Fruit fly (Drosophila melanogaster): ENCODE measurements around the gene CG32486.

Gene CG32486

DNA sequence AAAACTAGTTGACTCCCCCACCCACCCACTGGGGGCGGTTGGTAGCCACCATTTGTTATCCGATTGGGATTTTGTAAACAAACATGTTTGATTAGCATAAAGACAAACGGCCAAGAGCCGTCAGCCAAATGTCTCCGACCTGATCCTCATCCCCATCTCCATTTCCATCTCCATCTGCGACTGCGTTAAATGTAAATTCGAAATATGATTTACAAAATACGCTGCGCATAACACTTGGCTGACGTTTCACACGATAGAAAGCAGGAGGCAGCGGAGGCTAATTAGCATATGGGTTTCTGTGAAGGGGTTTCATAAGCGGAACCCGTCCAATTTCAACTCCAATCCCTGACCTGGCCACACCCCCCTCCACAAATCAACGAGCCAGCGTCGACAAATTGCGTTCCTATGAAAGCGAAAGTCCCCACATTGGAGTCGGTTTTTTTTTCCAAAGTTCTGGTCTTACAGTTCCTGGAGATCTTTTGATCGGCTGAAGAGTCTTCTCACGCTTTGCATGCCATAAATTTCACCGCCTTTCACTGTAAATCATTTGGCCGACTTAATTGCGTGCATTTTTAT, 37.5 kb upstream of the CG32486 start:
- TF ChIP-seq CG1620 (GFP tag; optimal IDR thresholded peaks at IDR 0.05) (no peak), cnc (optimal IDR thresholded peaks at IDR 0.05) (no peak), Mnt (GFP tag; optimal IDR thresholded peaks at IDR 0.05) (no peak)

DNA sequence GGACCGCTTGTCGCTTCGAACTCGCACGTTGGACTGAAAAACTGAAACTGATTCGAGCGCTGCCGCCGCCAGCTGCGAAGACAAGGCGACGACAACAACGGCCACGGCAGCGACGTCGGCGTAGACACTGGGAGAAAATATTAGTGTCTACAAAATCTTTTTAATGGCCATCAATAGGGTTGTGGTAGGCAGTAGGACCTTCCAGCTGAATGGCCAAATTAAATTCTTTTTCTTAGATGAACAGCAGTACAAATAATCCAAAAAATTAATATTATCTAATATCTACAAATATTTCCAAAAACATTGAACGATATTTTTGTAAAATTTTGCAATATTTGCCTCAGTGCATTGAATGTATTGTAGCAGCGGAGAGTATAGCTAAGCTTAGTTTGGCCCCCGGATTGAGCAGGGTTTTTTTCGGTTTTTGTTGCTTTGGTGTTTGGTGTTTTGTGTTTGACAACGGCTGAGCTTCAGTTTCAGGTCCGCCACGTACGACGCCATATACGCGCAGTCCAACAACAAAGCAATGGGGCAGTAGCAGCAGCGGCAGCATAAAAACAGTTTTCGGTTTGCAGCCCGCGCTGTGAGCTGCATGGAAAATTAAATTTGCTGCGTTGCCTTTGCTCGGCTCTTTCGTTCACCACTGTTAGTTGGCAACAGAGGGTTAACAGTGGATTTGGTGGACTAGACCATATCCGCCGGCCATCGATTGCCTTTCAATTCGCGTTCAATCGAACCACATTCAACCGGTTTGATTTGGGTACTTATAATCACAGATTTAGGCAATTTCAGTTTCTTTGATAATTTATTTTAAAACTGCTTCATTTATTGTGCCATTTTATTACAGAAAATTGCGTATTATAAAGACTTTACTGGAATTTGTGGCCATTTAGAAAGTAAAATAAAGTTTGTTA, 36.5 kb upstream of the CG32486 start, which contains the start of gene Cht7:
Cht7 (minus strand) TSS at position 51 of the 914 bp plus-strand sequence.
- TF ChIP-seq CG5204 (GFP tag; optimal IDR thresholded peaks at IDR 0.05) (peak; percentile 43), CG11617 (GFP tag; optimal IDR thresholded peaks at IDR 0.05) (no peak)

DNA sequence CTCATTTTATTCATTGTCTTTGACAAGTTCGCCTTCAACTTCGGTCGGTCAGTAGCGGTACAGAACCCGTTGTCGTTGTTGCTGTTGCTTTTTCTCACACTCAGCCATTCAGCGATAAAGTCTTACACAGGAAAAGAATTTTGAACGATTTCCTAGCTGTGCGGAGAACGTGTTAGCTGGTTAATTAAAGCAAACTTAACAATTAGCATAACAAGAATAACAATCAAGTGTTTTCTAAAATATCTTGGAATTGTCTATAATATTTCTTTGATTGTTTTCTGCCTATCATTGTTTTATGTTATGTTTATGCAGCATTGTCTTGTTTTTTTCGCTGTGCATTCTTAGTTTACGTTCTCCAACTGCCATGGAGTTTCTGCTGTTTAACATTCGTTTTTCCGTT, 35.5 kb upstream of the CG32486 start:
- no peak for TF ChIP-seq CG1620 (GFP tag; optimal IDR thresholded peaks at IDR 0.05)
- no peak for TF ChIP-seq CG11617 (GFP tag; optimal IDR thresholded peaks at IDR 0.05)

DNA sequence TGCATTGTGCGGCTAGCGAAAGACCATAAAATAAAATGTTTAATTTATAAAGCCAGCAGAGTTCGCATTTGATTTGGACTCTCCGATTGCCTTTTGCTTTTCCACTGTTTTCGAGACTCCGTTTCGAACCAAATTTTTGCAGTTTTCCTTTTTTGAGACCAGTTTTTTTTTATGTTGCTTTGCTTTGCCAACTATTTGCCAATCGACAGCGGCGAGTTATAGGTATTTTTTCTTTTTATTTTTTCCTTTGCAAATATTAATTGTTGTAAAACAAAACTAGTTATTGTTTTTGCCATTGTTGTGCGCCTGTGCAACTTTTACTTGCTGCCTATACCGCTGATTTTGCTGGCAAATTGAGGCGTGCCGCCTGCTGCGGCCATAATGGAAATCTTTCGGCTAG, 34.9 kb upstream of the CG32486 start:
- TF ChIP-seq kay (GFP tag; ENCODE audit: borderline replicate concordance) (no peak), pad (GFP tag; optimal IDR thresholded peaks at IDR 0.05) (no peak), ovo (GFP tag; optimal IDR thresholded peaks at IDR 0.05) (no peak), CG11617 (GFP tag; optimal IDR thresholded peaks at IDR 0.05) (no peak), CG12768 (GFP tag; optimal IDR thresholded peaks at IDR 0.05) (no peak), Crg-1 (GFP tag; optimal IDR thresholded peaks at IDR 0.05) (no peak), CG5204 (GFP tag; optimal IDR thresholded peaks at IDR 0.05) (no peak), cic (GFP tag; optimal IDR thresholded peaks at IDR 0.05) (no peak), Mnt (GFP tag; optimal IDR thresholded peaks at IDR 0.05) (no peak), bab1 (GFP tag; optimal IDR thresholded peaks at IDR 0.05) (no peak), tj (GFP tag; optimal IDR thresholded peaks at IDR 0.05) (no peak), CG7045 (GFP tag; optimal IDR thresholded peaks at IDR 0.05) (no peak)

DNA sequence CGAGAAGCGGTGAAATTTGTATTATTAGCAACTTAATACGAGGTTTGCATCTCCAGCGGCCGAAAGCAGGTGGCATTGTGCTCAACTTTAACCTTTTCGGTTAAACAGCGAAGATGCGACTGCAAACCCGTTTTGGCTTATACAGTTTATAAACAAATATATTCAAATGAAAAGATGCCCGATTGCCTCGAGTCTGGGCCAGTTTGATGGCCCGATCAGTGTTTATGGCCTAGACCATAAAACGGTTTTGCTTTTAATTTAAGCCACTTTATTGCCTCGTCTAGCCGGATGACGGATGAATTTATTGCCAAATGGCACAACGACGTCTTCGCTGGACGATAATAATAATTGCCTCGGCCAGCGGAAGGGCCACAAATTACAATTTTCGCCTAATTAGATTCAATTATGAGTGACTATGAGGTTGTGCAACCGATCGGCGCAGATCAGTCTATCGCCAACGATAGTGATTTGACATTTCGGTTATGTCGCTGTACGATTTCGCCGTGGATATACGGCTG, 31.9 kb upstream of the CG32486 start:
- TF ChIP-seq CG5204 (GFP tag; optimal IDR thresholded peaks at IDR 0.05): no peak
- TF ChIP-seq CG7045 (GFP tag; optimal IDR thresholded peaks at IDR 0.05): no peak
- no peak for TF ChIP-seq Mnt (GFP tag; optimal IDR thresholded peaks at IDR 0.05)
- no peak for TF ChIP-seq kay (GFP tag; ENCODE audit: borderline replicate concordance)
- no peak for TF ChIP-seq Hr96 (GFP tag; optimal IDR thresholded peaks at IDR 0.05)
- no peak for TF ChIP-seq Crg-1 (GFP tag; optimal IDR thresholded peaks at IDR 0.05)
- TF ChIP-seq cnc (optimal IDR thresholded peaks at IDR 0.05): no peak
- no peak for TF ChIP-seq CG14711 (tag; optimal IDR thresholded peaks at IDR 0.05)
- no peak for TF ChIP-seq toe (GFP tag; optimal IDR thresholded peaks at IDR 0.05)
- no peak for TF ChIP-seq Clk (GFP tag; optimal IDR thresholded peaks at IDR 0.05)
- TF ChIP-seq CG12768 (GFP tag; optimal IDR thresholded peaks at IDR 0.05): no peak
- no peak for TF ChIP-seq CG7101 (tag; optimal IDR thresholded peaks at IDR 0.05)
- no peak for TF ChIP-seq CG33017 (tag; optimal IDR thresholded peaks at IDR 0.05)
- TF ChIP-seq CG1620 (GFP tag; optimal IDR thresholded peaks at IDR 0.05): no peak
- TF ChIP-seq pad (GFP tag; optimal IDR thresholded peaks at IDR 0.05): no peak
- no peak for TF ChIP-seq ovo (GFP tag; optimal IDR thresholded peaks at IDR 0.05)
- TF ChIP-seq bab1 (GFP tag; optimal IDR thresholded peaks at IDR 0.05): no peak
- TF ChIP-seq cic (GFP tag; optimal IDR thresholded peaks at IDR 0.05): no peak

DNA sequence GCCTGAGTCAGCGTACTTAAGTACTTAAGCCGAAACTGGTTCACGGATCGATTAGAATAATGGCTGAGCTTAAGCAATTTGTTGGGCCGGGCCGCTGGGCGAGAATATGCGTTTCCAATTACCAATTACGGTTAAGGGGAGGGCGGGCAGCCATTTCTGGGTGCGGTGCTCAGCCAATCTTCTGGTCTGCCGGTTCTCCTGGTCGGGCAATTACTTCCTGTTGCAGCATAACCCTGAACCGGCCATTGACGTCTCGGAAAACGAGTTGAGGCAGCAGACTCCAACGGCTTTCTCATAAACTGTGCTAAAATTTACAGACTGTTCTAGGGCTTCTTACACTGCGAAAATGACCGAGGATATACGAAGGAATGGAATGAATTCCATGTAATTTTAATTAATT, 30.5 kb upstream of the CG32486 start:
- TF ChIP-seq ovo (GFP tag; optimal IDR thresholded peaks at IDR 0.05): no peak
- no peak for TF ChIP-seq Mnt (GFP tag; optimal IDR thresholded peaks at IDR 0.05)
- no peak for TF ChIP-seq tj (GFP tag; optimal IDR thresholded peaks at IDR 0.05)
- no peak for TF ChIP-seq Clk (GFP tag; optimal IDR thresholded peaks at IDR 0.05)
- TF ChIP-seq CG12768 (GFP tag; optimal IDR thresholded peaks at IDR 0.05): no peak
- TF ChIP-seq CG33017 (tag; optimal IDR thresholded peaks at IDR 0.05): no peak
- no peak for TF ChIP-seq pad (GFP tag; optimal IDR thresholded peaks at IDR 0.05)
- no peak for TF ChIP-seq CG1620 (GFP tag; optimal IDR thresholded peaks at IDR 0.05)
- no peak for TF ChIP-seq Hr96 (GFP tag; optimal IDR thresholded peaks at IDR 0.05)
- no peak for TF ChIP-seq CG7045 (GFP tag; optimal IDR thresholded peaks at IDR 0.05)
- TF ChIP-seq CG7101 (tag; optimal IDR thresholded peaks at IDR 0.05): no peak
- no peak for TF ChIP-seq cnc (optimal IDR thresholded peaks at IDR 0.05)
- no peak for TF ChIP-seq CG5204 (GFP tag; optimal IDR thresholded peaks at IDR 0.05)
- TF ChIP-seq cic (GFP tag; optimal IDR thresholded peaks at IDR 0.05): no peak
- no peak for TF ChIP-seq Crg-1 (GFP tag; optimal IDR thresholded peaks at IDR 0.05)
- no peak for TF ChIP-seq toe (GFP tag; optimal IDR thresholded peaks at IDR 0.05)
- TF ChIP-seq CG14711 (tag; optimal IDR thresholded peaks at IDR 0.05): no peak
- TF ChIP-seq bab1 (GFP tag; optimal IDR thresholded peaks at IDR 0.05): no peak

Measured in whole organism, adult.